Fruit fly (Drosophila melanogaster) Kc167 (cell line): ENCODE measurements around the gene CG43147.

Experiments
- Sin3A ChIP-seq: fragments of >200 bp; optimal IDR thresholded peaks from 2 replicates; lab custom pipeline; 2018; ENCODE audit warnings: missing external identifiers
- h ChIP-seq: fragments of >200 bp; optimal IDR thresholded peaks from 3 replicates; lab custom pipeline; 2018; ENCODE audit warnings: missing external identifiers
- insv ChIP-seq: fragments of >200 bp; optimal IDR thresholded peaks from 3 replicates; lab custom pipeline; 2018; ENCODE audit warnings: missing external identifiers
- psq ChIP-seq: fragments of >200 bp; optimal IDR thresholded peaks from 2 replicates; lab custom pipeline; 2017; ENCODE audit warnings: missing external identifiers
- ttk ChIP-seq: sonication (Bioruptor generic); optimal IDR thresholded peaks from 2 replicates; lab custom pipeline; 2017; ENCODE audit warnings: missing external identifiers

dm6 chr3L:13301335-13301734 lies 1.4 kb upstream of the CG43147 start, which contains the start of gene SP:
- TF ChIP-seq Sin3A (lab: Kevin White, UChicago) = no peak
- TF ChIP-seq h (lab: Kevin White, UChicago) = no peak
- TF ChIP-seq ttk (lab: Kevin White, UChicago) = no peak
- TF ChIP-seq psq = no peak
- TF ChIP-seq insv (lab: Kevin White, UChicago) = no peak
